Fruit fly (Drosophila melanogaster): ENCODE results near the gene CG6324.

Gene CG6324

dm6 chrX:15482236-15482660 lies 6.4 kb downstream of the CG6324 start, which contains the start of gene CG6340 (continued):
- peak; percentile 61 for TF ChIP-seq hbn (GFP tag; IDR thresholded peaks at IDR 0.05; ENCODE audit: partially characterized antibody)
- TF ChIP-seq sens-2 (GFP tag; IDR thresholded peaks at IDR 0.05): no peak
- TF ChIP-seq CG9797 (GFP tag; optimal IDR thresholded peaks at IDR 0.05): peak; percentile 60
- TF ChIP-seq CG12236 (GFP tag; optimal IDR thresholded peaks at IDR 0.05): no peak
- TF ChIP-seq CG12391 (tag; optimal IDR thresholded peaks at IDR 0.05): no peak
- TF ChIP-seq CG6654 (GFP tag; optimal IDR thresholded peaks at IDR 0.05): no peak
- no peak for TF ChIP-seq zfh1 (GFP tag; IDR thresholded peaks at IDR 0.05)
- TF ChIP-seq Lpt (GFP tag; optimal IDR thresholded peaks at IDR 0.05): no peak
- TF ChIP-seq fd96Cb (tag; optimal IDR thresholded peaks at IDR 0.05): no peak
- no peak for TF ChIP-seq br (optimal IDR thresholded peaks at IDR 0.05)
- no peak for TF ChIP-seq Gsc (GFP tag; IDR thresholded peaks at IDR 0.05)
- no peak for TF ChIP-seq Ada2b (GFP tag; IDR thresholded peaks at IDR 0.05)
- no peak for TF ChIP-seq Xbp1 (GFP tag; optimal IDR thresholded peaks at IDR 0.05)
- TF ChIP-seq CG3407 (GFP tag; optimal IDR thresholded peaks at IDR 0.05): no peak
- TF ChIP-seq Lhr (GFP tag; optimal IDR thresholded peaks at IDR 0.05): peak; percentile 22
- no peak for TF ChIP-seq CG10431 (GFP tag; optimal IDR thresholded peaks at IDR 0.05)
- TF ChIP-seq dmrt11E (tag; optimal IDR thresholded peaks at IDR 0.05): no peak
- TF ChIP-seq Taf1 (GFP tag; IDR thresholded peaks at IDR 0.05): no peak
- TF ChIP-seq CG3995 (GFP tag; optimal IDR thresholded peaks at IDR 0.05): no peak
- no peak for TF ChIP-seq ems (GFP tag; optimal IDR thresholded peaks at IDR 0.05)
- no peak for TF ChIP-seq CG10462 (GFP tag; optimal IDR thresholded peaks at IDR 0.05)
- TF ChIP-seq Rx (GFP tag; IDR thresholded peaks at IDR 0.05): no peak
- no peak for TF ChIP-seq CG6765 (GFP tag; optimal IDR thresholded peaks at IDR 0.05)
- no peak for TF ChIP-seq sd (tag; optimal IDR thresholded peaks at IDR 0.05)
- TF ChIP-seq wek (GFP tag; optimal IDR thresholded peaks at IDR 0.05): no peak
- no peak for TF ChIP-seq grn (GFP tag; optimal IDR thresholded peaks at IDR 0.05)
- TF ChIP-seq grau (tag; optimal IDR thresholded peaks at IDR 0.05): no peak
- TF ChIP-seq CG32767 (GFP tag; IDR thresholded peaks at IDR 0.05): no peak
- no peak for TF ChIP-seq CG8924 (tag; optimal IDR thresholded peaks at IDR 0.05)
- no peak for TF ChIP-seq ERR (GFP tag; optimal IDR thresholded peaks at IDR 0.05)
- no peak for TF ChIP-seq Mes4 (GFP tag; optimal IDR thresholded peaks at IDR 0.05)
- no peak for TF ChIP-seq CG31365 (tag; optimal IDR thresholded peaks at IDR 0.05)
- TF ChIP-seq ara (GFP tag; IDR thresholded peaks at IDR 0.05): no peak
- TF ChIP-seq jumu (GFP tag; optimal IDR thresholded peaks at IDR 0.05): no peak
- no peak for TF ChIP-seq CG10543 (GFP tag; optimal IDR thresholded peaks at IDR 0.05)
- TF ChIP-seq CG11723 (GFP tag; optimal IDR thresholded peaks at IDR 0.05): no peak
- no peak for TF ChIP-seq CG13296 (GFP tag; optimal IDR thresholded peaks at IDR 0.05)
- TF ChIP-seq Dek (tag; optimal IDR thresholded peaks at IDR 0.05): no peak
- peak; percentile 33; the same call in 1 of the 2 replicates for TF ChIP-seq onecut (GFP tag; IDR thresholded peaks at IDR 0.05)
- peak; percentile 29 for TF ChIP-seq CG14710 (tag; optimal IDR thresholded peaks at IDR 0.05)
- TF ChIP-seq gcm (GFP tag; optimal IDR thresholded peaks at IDR 0.05): no peak
- no peak for TF ChIP-seq sim (GFP tag; IDR thresholded peaks at IDR 0.05)
- no peak for TF ChIP-seq Stat92E (GFP tag; optimal IDR thresholded peaks at IDR 0.05)
- TF ChIP-seq stwl (tag; optimal IDR thresholded peaks at IDR 0.05): peak; percentile 36
- peak; percentile 75; the same call in 1 of the 4 replicates for TF ChIP-seq chinmo (GFP tag; IDR thresholded peaks at IDR 0.05; ENCODE audit: partially characterized antibody)
- TF ChIP-seq Abd-B (GFP tag; optimal IDR thresholded peaks at IDR 0.05): no peak
- no peak for TF ChIP-seq CG7271 (tag; optimal IDR thresholded peaks at IDR 0.05)
- no peak for TF ChIP-seq CG2199 (GFP tag; IDR thresholded peaks at IDR 0.05)
- TF ChIP-seq corto (GFP tag; optimal IDR thresholded peaks at IDR 0.05): no peak
- peak; percentile 7 for TF ChIP-seq dm (GFP tag; optimal IDR thresholded peaks at IDR 0.05)
- no peak for TF ChIP-seq CG12744 (GFP tag; optimal IDR thresholded peaks at IDR 0.05)
- no peak for TF ChIP-seq jigr1 (GFP tag; IDR thresholded peaks at IDR 0.05)
